Fruit fly (Drosophila melanogaster): ENCODE data around the gene Rpn3.

Rpn3 gene

dm6 chr2L:19021278-19022220 lies 30.0 kb upstream of the Rpn3 start (continued):
- no peak for TF ChIP-seq CG6272 (GFP tag; IDR thresholded peaks at IDR 0.05)
- peak; percentile 80 for TF ChIP-seq CG13296 (GFP tag; optimal IDR thresholded peaks at IDR 0.05)
- no peak for TF ChIP-seq ash1 (GFP tag; optimal IDR thresholded peaks at IDR 0.05)
- TF ChIP-seq fru (optimal IDR thresholded peaks at IDR 0.05) = no peak
- TF ChIP-seq CG4854 (GFP tag; optimal IDR thresholded peaks at IDR 0.05) = peak; percentile 17
- TF ChIP-seq Stat92E (GFP tag; optimal IDR thresholded peaks at IDR 0.05) = peak in 1 of 3 experiments; percentile 19
- TF ChIP-seq so (GFP tag; IDR thresholded peaks at IDR 0.05) = peak; percentile 78; the same call in 2 of the 3 replicates
- no peak for TF ChIP-seq Lpt (GFP tag; optimal IDR thresholded peaks at IDR 0.05)
- TF ChIP-seq kni (GFP tag; optimal IDR thresholded peaks at IDR 0.05) = no peak
- TF ChIP-seq CG1792 (GFP tag; optimal IDR thresholded peaks at IDR 0.05) = no peak
- no peak for TF ChIP-seq psq (GFP tag; optimal IDR thresholded peaks at IDR 0.05)
- TF ChIP-seq Dref (GFP tag; IDR thresholded peaks at IDR 0.05) = no peak
- TF ChIP-seq CG10274 (GFP tag; optimal IDR thresholded peaks at IDR 0.05) = peak; percentile 11
- peak; percentile 8 for TF ChIP-seq CG15696 (tag; optimal IDR thresholded peaks at IDR 0.05)
- TF ChIP-seq CG13894 (tag; optimal IDR thresholded peaks at IDR 0.05) = peak; percentile 55
- TF ChIP-seq B-H2 (GFP tag; optimal IDR thresholded peaks at IDR 0.05) = peak; percentile 83
- peak; percentile 55 for TF ChIP-seq CG4328 (GFP tag; optimal IDR thresholded peaks at IDR 0.05)
- TF ChIP-seq Med (GFP tag) = peak; percentile 73
- peak; percentile 35 for TF ChIP-seq pum (GFP tag; optimal IDR thresholded peaks at IDR 0.05)
- TF ChIP-seq pan (optimal IDR thresholded peaks at IDR 0.05) = no peak
- peak in 1 of 2 experiments; percentile 66 for TF ChIP-seq pan (GFP tag; optimal IDR thresholded peaks at IDR 0.05 in 1 of 2, IDR thresholded peaks at IDR 0.05 in 1 of 2)
- TF ChIP-seq Taf1 (GFP tag; IDR thresholded peaks at IDR 0.05) = peak; percentile 27; the same call in 1 of the 2 replicates
- TF ChIP-seq chm (GFP tag; IDR thresholded peaks at IDR 0.05) = no peak
- no peak for TF ChIP-seq gt (GFP tag; IDR thresholded peaks at IDR 0.05)
- TF ChIP-seq CG17186 (GFP tag; optimal IDR thresholded peaks at IDR 0.05) = no peak
- no peak for TF ChIP-seq wek (GFP tag; optimal IDR thresholded peaks at IDR 0.05)
- TF ChIP-seq sqz (GFP tag; optimal IDR thresholded peaks at IDR 0.05) = peak; percentile 67
- no peak for TF ChIP-seq fd102C (GFP tag; optimal IDR thresholded peaks at IDR 0.05)
- no peak for TF ChIP-seq zf30C (GFP tag; optimal IDR thresholded peaks at IDR 0.05)
- TF ChIP-seq pho (GFP tag; optimal IDR thresholded peaks at IDR 0.05) = peak; percentile 26
- TF ChIP-seq CG12071 (GFP tag; optimal IDR thresholded peaks at IDR 0.05) = peak; percentile 56
- peak; percentile 73 for TF ChIP-seq fd96Cb (tag; optimal IDR thresholded peaks at IDR 0.05)
- no peak for TF ChIP-seq dimm (GFP tag; IDR thresholded peaks at IDR 0.05)
- TF ChIP-seq Mrtf (GFP tag; IDR thresholded peaks at IDR 0.05) = 0 out of 3 replicates have a peak, but pooled peaks have one; percentile 26
- TF ChIP-seq CG17829 (tag; optimal IDR thresholded peaks at IDR 0.05) = peak; percentile 75
- no peak for TF ChIP-seq Gsc (GFP tag; IDR thresholded peaks at IDR 0.05)
- TF ChIP-seq CG10462 (GFP tag; optimal IDR thresholded peaks at IDR 0.05) = peak; percentile 20
- TF ChIP-seq fu2 (GFP tag; optimal IDR thresholded peaks at IDR 0.05) = peak; percentile 4
- TF ChIP-seq Mes4 (GFP tag; optimal IDR thresholded peaks at IDR 0.05) = peak; percentile 31
- TF ChIP-seq CG3163 (GFP tag; optimal IDR thresholded peaks at IDR 0.05) = no peak
- peak; percentile 79 for TF ChIP-seq CG11695 (GFP tag; IDR thresholded peaks at IDR 0.05)
- no peak for TF ChIP-seq dati (GFP tag; IDR thresholded peaks at IDR 0.05)
- TF ChIP-seq gcm (GFP tag; optimal IDR thresholded peaks at IDR 0.05) = peak; percentile 72
- no peak for TF ChIP-seq Side (GFP tag; optimal IDR thresholded peaks at IDR 0.05)
- no peak for TF ChIP-seq CG15479 (GFP tag; optimal IDR thresholded peaks at IDR 0.05)
- TF ChIP-seq CG30020 (tag; optimal IDR thresholded peaks at IDR 0.05) = peak; percentile 45
- TF ChIP-seq ewg (GFP tag; optimal IDR thresholded peaks at IDR 0.05) = peak; percentile 69
- peak; percentile 77 for TF ChIP-seq seq (GFP tag; IDR thresholded peaks at IDR 0.05)
- TF ChIP-seq CG5180 (GFP tag; optimal IDR thresholded peaks at IDR 0.05) = peak; percentile 58
